Worm (Caenorhabditis elegans) whole organism, L4/young adult: ENCODE measurements around the gene Y71H2AM.1.

ENCODE experiments used
- W03F9.2 ChIP-seq: fragments of 150-350 bp; optimal IDR thresholded peaks from 2 replicates; lab custom pipeline; 2014; ENCODE audit warnings: missing biosample characterization, missing genetic modification characterization
- dao-5 ChIP-seq: sonication (generic microtip); optimal IDR thresholded peaks from 2 replicates; lab custom pipeline; 2016; ENCODE audit warnings: missing genotype, missing genetic modification characterization, moderate library complexity, missing compliant biosample characterization

DNA sequence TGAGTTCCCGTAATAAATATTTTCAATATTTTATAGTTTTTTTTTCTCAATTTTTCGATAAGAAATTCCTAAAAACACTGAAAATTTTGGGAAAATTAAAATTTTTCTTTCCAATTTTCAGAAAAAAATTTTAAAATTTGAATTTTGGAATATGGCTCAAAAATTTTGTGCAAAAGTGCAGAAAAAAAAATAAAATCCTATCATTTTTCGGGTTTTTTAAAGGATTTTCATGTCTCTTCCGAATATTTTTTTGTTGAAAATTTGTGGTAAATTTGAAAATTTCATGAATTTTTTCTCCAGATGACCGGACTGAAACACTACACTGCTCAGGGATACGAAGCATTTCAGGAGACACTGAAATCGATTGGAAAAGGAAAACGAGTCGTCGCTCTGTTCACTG, 7.5 kb downstream of the Y71H2AM.1 start, which contains the start of gene txdc-17:
- TF ChIP-seq W03F9.2 (tag; lab: Kevin White, UChicago): no peak
- TF ChIP-seq dao-5 (tag; lab: Kevin White, UChicago): no peak
